Worm (Caenorhabditis elegans) whole organism, young adult: Measurements from ENCODE around the gene F35A5.8.

ENCODE experiments used
- K12H6.12 ChIP-seq: fragments of 200-800 bp; sonication (Bioruptor generic); optimal IDR thresholded peaks from 2 replicates; lab custom pipeline; 2018; ENCODE audit warnings: mild to moderate bottlenecking, missing genetic modification characterization, missing compliant biosample characterization
- Y56A3A.18 ChIP-seq: fragments of 200-800 bp; sonication (Bioruptor generic); IDR thresholded peaks from 2 replicates; pipeline ENCODE4 v1.3.6; 2022; ENCODE audit warnings: missing genetic modification reagents, missing genetic modification characterization, missing compliant biosample characterization
- ceh-100 ChIP-seq: fragments of 200-800 bp; sonication (Bioruptor generic); IDR thresholded peaks from 2 replicates; pipeline ENCODE4 v1.3.6; 2022; ENCODE audit warnings: missing genetic modification reagents, missing genetic modification characterization, missing compliant biosample characterization
- efl-1 ChIP-seq: fragments of 150-350 bp; optimal IDR thresholded peaks from 2 replicates; lab custom pipeline; 2014; ENCODE audit warnings: missing biosample characterization, missing genetic modification reagents, missing genetic modification characterization
- lin-26 ChIP-seq: fragments of 200-800 bp; sonication (Bioruptor generic); IDR thresholded peaks from 2 replicates; pipeline ENCODE4 v1.3.6; 2022; ENCODE audit warnings: missing genetic modification reagents, missing genetic modification characterization, missing compliant biosample characterization
- mcd-1 ChIP-seq: fragments of 200-800 bp; sonication (Bioruptor generic); IDR thresholded peaks from 2 replicates; pipeline ENCODE4 v1.3.6; 2022; ENCODE audit warnings: missing genetic modification reagents, missing genetic modification characterization, missing compliant biosample characterization
- snpc-4 ChIP-seq, 5 experiments: fragments of 150-350 bp in 1 of 5; sonication (generic microtip) in 4 of 5; optimal IDR thresholded peaks; 2 replicates each; lab custom pipeline; 2014 to 2018; ENCODE audit warnings: missing genetic modification characterization in 5 of 5, missing biosample characterization in 3 of 5, antibody characterized with exemption in 2 of 5, mild to moderate bottlenecking in 2 of 5, missing compliant biosample characterization in 2 of 5, missing genotype in 2 of 5, moderate library complexity in 2 of 5, missing genetic modification reagents in 1 of 5
- unc-130 ChIP-seq: sonication (generic microtip); optimal IDR thresholded peaks from 2 replicates; lab custom pipeline; 2016; ENCODE audit warnings: missing genetic modification reagents, missing genetic modification characterization, missing compliant biosample characterization
- xnd-1 ChIP-seq: sonication (generic microtip); optimal IDR thresholded peaks from 2 replicates; lab custom pipeline; 2016; ENCODE audit warnings: missing genotype, missing genetic modification reagents, missing genetic modification characterization, missing compliant biosample characterization

DNA sequence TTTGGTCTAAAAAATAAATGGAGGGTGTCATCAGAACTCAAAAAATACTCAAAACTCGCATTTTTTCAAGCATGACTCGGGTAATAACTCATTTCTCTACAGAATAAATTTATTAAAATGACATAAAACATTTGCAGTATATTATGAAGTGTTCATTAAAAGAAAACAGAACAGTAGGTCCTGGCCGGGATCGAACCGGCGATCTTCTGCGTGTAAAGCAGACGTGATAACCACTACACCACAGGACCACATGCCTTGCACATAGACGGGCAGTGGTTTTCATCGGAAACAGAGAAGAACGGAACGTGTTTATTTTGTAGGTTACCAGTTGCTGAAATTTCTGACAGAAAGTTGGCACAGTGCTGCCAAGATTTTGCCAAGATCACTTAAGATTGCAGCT, 9.9 kb downstream of the F35A5.8 start:
- TF ChIP-seq snpc-4 (GFP tag; optimal IDR thresholded peaks at IDR 0.05; lab: Kevin White, UChicago), result peak; percentile 73
- TF ChIP-seq snpc-4 (tag; optimal IDR thresholded peaks at IDR 0.05; lab: Kevin White, UChicago), result peak in 3 of 4 experiments; percentile 59 to 80 (median 70)
- TF ChIP-seq Y56A3A.18, result peak; percentile 85
- peak; percentile 29; the same call in 1 of the 2 replicates for TF ChIP-seq mcd-1
- TF ChIP-seq ceh-100, result no peak
- no peak for TF ChIP-seq efl-1
- TF ChIP-seq xnd-1 (tag; lab: Kevin White, UChicago), result no peak
- TF ChIP-seq lin-26 (GFP tag; lab: Robert Waterston, UW), result peak; percentile 91
- no peak for TF ChIP-seq K12H6.12 (tag; lab: Kevin White, UChicago)
- TF ChIP-seq unc-130, result peak; percentile 16
